Fruit fly (Drosophila melanogaster): ENCODE results near the gene hzg.

dm6 chr3L:16018251-16018583, 13.7 kb upstream of the hzg start:
- TF ChIP-seq Vsx2 (GFP tag; optimal IDR thresholded peaks at IDR 0.05; ENCODE audit: partially characterized antibody): no peak
- TF ChIP-seq Dif (GFP tag; optimal IDR thresholded peaks at IDR 0.05; ENCODE audit: partially characterized antibody): no peak

Measured in whole organism, wandering third instar larva.